Worm (Caenorhabditis elegans): ENCODE measurements around the gene M05D6.8.

ce11 chrII:8444007-8444406 lies 27.0 kb downstream of the M05D6.8 start, which contains the start of gene evl-20:
- no peak for TF ChIP-seq flt-1 (GFP tag; IDR thresholded peaks at IDR 0.05)
- TF ChIP-seq ets-7 (tag; optimal IDR thresholded peaks at IDR 0.05): no peak
- TF ChIP-seq tra-4 (tag; optimal IDR thresholded peaks at IDR 0.05): no peak
- no peak for TF ChIP-seq ceh-13 (GFP tag; optimal IDR thresholded peaks at IDR 0.05)
- no peak for TF ChIP-seq tbx-11 (GFP tag; IDR thresholded peaks at IDR 0.05)
- no peak for TF ChIP-seq ama-1 (optimal IDR thresholded peaks at IDR 0.05)
- TF ChIP-seq hmbx-1 (tag; optimal IDR thresholded peaks at IDR 0.05): no peak
- TF ChIP-seq sea-1 (GFP tag; conservative IDR thresholded peaks at IDR 0.05): no peak
- no peak for TF ChIP-seq hnd-1 (tag; optimal IDR thresholded peaks at IDR 0.05)
- no peak for TF ChIP-seq aly-1 (tag; optimal IDR thresholded peaks at IDR 0.05)
- no peak for TF ChIP-seq F13C5.2 (tag; optimal IDR thresholded peaks at IDR 0.05)
- TF ChIP-seq scrt-1 (GFP tag; IDR thresholded peaks at IDR 0.05): no peak
- TF ChIP-seq ceh-36 (tag; optimal IDR thresholded peaks at IDR 0.05): no peak

All from whole organism, early embryonic.